Worm (Caenorhabditis elegans) whole organism, mixed stage, embryonic: ENCODE data around the gene nas-11.

Source experiments
- blmp-1 ChIP-seq: fragments of 150-350 bp; optimal IDR thresholded peaks from 2 replicates; lab custom pipeline; 2014; ENCODE audit warnings: missing biosample characterization, missing genetic modification characterization
- ceh-83 ChIP-seq: fragments of 200-800 bp; sonication (Bioruptor generic); optimal IDR thresholded peaks from 2 replicates; lab custom pipeline; 2018; ENCODE audit warnings: mild to moderate bottlenecking, missing genetic modification characterization, missing compliant biosample characterization
- drap-1 ChIP-seq: fragments of 200-800 bp; sonication (Bioruptor generic); optimal IDR thresholded peaks from 3 replicates; lab custom pipeline; 2018; ENCODE audit warnings: mild to moderate bottlenecking, missing genetic modification characterization, missing compliant biosample characterization
- elt-1 ChIP-seq: sonication (generic microtip); optimal IDR thresholded peaks from 2 replicates; lab custom pipeline; 2017; ENCODE audit warnings: missing genetic modification characterization, mild to moderate bottlenecking, missing compliant biosample characterization, antibody characterized with exemption, moderate library complexity, borderline replicate concordance; ENCODE audit not compliant: insufficient read depth
- mab-5 ChIP-seq: fragments of 150-350 bp; optimal IDR thresholded peaks from 2 replicates; lab custom pipeline; 2014; ENCODE audit warnings: missing biosample characterization, missing genetic modification characterization
- mep-1 ChIP-seq: fragments of 150-350 bp; optimal IDR thresholded peaks from 2 replicates; lab custom pipeline; 2017; ENCODE audit warnings: missing biosample characterization, missing genetic modification reagents, missing genetic modification characterization, inconsistent platforms
- nhr-12 ChIP-seq: fragments of 150-350 bp; optimal IDR thresholded peaks from 2 replicates; lab custom pipeline; 2014; ENCODE audit warnings: missing biosample characterization, missing genetic modification characterization
- pha-4 ChIP-seq: fragments of 150-350 bp; optimal IDR thresholded peaks from 2 replicates; lab custom pipeline; 2018; ENCODE audit warnings: missing biosample characterization, missing genetic modification reagents, missing genetic modification characterization
- snpc-4 ChIP-seq: fragments of 150-350 bp; optimal IDR thresholded peaks from 2 replicates; lab custom pipeline; 2014; ENCODE audit warnings: missing biosample characterization, missing genetic modification characterization
- unc-39 ChIP-seq: fragments of 150-350 bp; optimal IDR thresholded peaks from 2 replicates; lab custom pipeline; 2014; ENCODE audit warnings: missing biosample characterization, missing genetic modification characterization
- unc-62 ChIP-seq: fragments of 150-350 bp; optimal IDR thresholded peaks from 2 replicates; lab custom pipeline; 2014; ENCODE audit warnings: missing biosample characterization, missing genetic modification reagents, missing genetic modification characterization
- zip-8 ChIP-seq: fragments of 150-350 bp; optimal IDR thresholded peaks from 2 replicates; lab custom pipeline; 2014; ENCODE audit warnings: missing biosample characterization, missing genetic modification characterization

DNA sequence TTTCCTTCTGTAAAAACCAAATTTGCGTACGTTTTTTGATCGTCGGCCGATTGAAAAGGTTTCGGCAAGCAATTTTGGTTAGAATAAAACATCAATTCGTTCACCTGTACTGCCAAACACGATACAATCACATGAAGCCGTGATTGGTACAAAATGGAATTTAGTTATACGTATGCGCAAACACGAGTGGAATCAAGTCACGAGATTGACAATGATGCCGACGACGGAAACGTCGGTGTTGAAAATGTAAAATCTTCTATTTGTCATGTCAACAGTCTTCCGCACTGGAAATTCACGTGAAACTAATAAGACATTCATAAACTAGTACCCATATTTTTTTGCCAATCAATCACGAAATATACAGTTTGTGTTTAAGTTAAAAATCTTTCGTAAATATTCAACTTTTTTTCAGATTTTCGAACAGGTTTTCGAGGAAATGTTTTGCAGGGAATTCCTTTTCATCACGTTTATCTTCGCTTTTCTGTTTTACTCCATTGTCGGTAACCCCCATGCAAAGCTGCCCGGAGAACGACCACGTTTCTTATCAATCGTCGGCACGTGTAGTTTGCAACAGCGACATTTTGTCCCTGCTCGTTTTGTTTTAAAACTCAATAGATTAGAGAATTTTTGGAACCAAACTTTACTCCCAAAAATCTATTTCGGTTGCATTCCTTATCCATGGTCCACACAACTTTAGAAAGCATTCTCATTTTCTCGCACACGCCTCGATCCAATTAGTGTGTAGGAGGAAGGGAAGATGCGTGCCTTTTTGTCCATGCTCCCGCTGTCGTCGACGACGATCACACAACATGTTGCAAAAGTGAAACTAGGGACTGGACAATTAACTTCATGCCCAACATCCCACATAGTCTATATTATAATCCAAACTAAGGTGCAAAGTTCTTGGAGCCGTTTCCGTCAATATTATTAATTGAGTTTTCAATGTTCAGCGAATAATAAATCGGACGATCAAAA, 25.9 kb downstream of the nas-11 start:
- TF ChIP-seq elt-1 (tag; lab: Kevin White, UChicago), result no peak
- no peak for TF ChIP-seq drap-1 (GFP tag; lab: Kevin White, UChicago)
- TF ChIP-seq nhr-12 (tag; lab: Kevin White, UChicago), result no peak
- no peak for TF ChIP-seq ceh-83
- TF ChIP-seq pha-4, result no peak
- TF ChIP-seq unc-62 (GFP tag; lab: Kevin White, UChicago), result no peak
- TF ChIP-seq snpc-4 (tag; lab: Kevin White, UChicago), result no peak
- no peak for TF ChIP-seq blmp-1 (tag; lab: Kevin White, UChicago)
- TF ChIP-seq unc-39 (tag; lab: Kevin White, UChicago), result no peak
- no peak for TF ChIP-seq mab-5
- no peak for TF ChIP-seq mep-1
- no peak for TF ChIP-seq zip-8
